Worm (Caenorhabditis elegans) whole organism, early embryonic: ENCODE results near the gene Y55F3BR.6.

Source experiments
- B0310.2 ChIP-seq: sonication (generic microtip); optimal IDR thresholded peaks from 2 replicates; lab custom pipeline; 2016; ENCODE audit warnings: mild to moderate bottlenecking, missing genetic modification characterization, missing compliant biosample characterization
- F13C5.2 ChIP-seq: sonication (generic microtip); optimal IDR thresholded peaks from 2 replicates; lab custom pipeline; 2017; ENCODE audit warnings: mild to moderate bottlenecking, missing genetic modification characterization, inconsistent platforms, missing compliant biosample characterization
- aly-1 ChIP-seq: sonication (generic microtip); optimal IDR thresholded peaks from 2 replicates; lab custom pipeline; 2016; ENCODE audit warnings: missing genetic modification characterization, missing compliant biosample characterization
- ama-1 ChIP-seq: fragments of 150-350 bp; optimal IDR thresholded peaks from 2 replicates; lab custom pipeline; 2014
- ceh-13 ChIP-seq: fragments of 200-800 bp; sonication (Bioruptor generic); optimal IDR thresholded peaks from 2 replicates; lab custom pipeline; 2018; ENCODE audit warnings: mild to moderate bottlenecking, missing genetic modification characterization, missing compliant biosample characterization
- ceh-36 ChIP-seq: sonication (generic microtip); optimal IDR thresholded peaks from 2 replicates; lab custom pipeline; 2016; ENCODE audit warnings: missing genetic modification characterization, inconsistent platforms, missing compliant biosample characterization
- ets-7 ChIP-seq: sonication (generic microtip); optimal IDR thresholded peaks from 2 replicates; lab custom pipeline; 2016; ENCODE audit warnings: missing genotype, missing genetic modification characterization, missing compliant biosample characterization
- flt-1 ChIP-seq: fragments of 200-800 bp; sonication (Bioruptor generic); IDR thresholded peaks from 2 replicates; pipeline ENCODE4 v1.3.6; 2022; ENCODE audit warnings: missing genetic modification characterization, missing compliant biosample characterization
- hmbx-1 ChIP-seq: sonication (generic microtip); optimal IDR thresholded peaks from 2 replicates; lab custom pipeline; 2016; ENCODE audit warnings: mild to moderate bottlenecking, missing genetic modification characterization, missing compliant biosample characterization
- hmg-4 ChIP-seq: fragments of 200-800 bp; sonication (Bioruptor generic); optimal IDR thresholded peaks from 2 replicates; lab custom pipeline; 2018; ENCODE audit warnings: mild to moderate bottlenecking, missing genetic modification characterization, missing compliant biosample characterization
- hnd-1 ChIP-seq: sonication (generic microtip); optimal IDR thresholded peaks from 2 replicates; lab custom pipeline; 2016; ENCODE audit warnings: missing genetic modification characterization, missing compliant biosample characterization
- pes-1 ChIP-seq: fragments of 200-800 bp; sonication (Bioruptor generic); IDR thresholded peaks from 2 replicates; pipeline ENCODE4 v1.3.6; 2022; ENCODE audit warnings: missing genetic modification reagents, missing genetic modification characterization, missing compliant biosample characterization
- scrt-1 ChIP-seq: fragments of 200-800 bp; sonication (Bioruptor generic); IDR thresholded peaks from 2 replicates; pipeline ENCODE4 v1.3.6; 2022; ENCODE audit warnings: missing genetic modification characterization, missing compliant biosample characterization
- sea-1 ChIP-seq: fragments of 200-800 bp; sonication (Bioruptor generic); conservative IDR thresholded peaks from 2 replicates; pipeline ENCODE4 v1.3.6; 2022; ENCODE audit warnings: missing genetic modification characterization, missing compliant biosample characterization
- tbx-11 ChIP-seq: fragments of 200-800 bp; sonication (Bioruptor generic); IDR thresholded peaks from 2 replicates; pipeline ENCODE4 v1.3.6; 2022; ENCODE audit warnings: missing genetic modification characterization, missing compliant biosample characterization
- tbx-37 ChIP-seq: fragments of 200-800 bp; sonication (Bioruptor generic); conservative IDR thresholded peaks from 2 replicates; pipeline ENCODE4 v1.3.6; 2022; ENCODE audit warnings: missing genetic modification reagents, missing genetic modification characterization, missing compliant biosample characterization
- tra-4 ChIP-seq: sonication (generic microtip); optimal IDR thresholded peaks from 2 replicates; lab custom pipeline; 2017; ENCODE audit warnings: missing genetic modification characterization, missing compliant biosample characterization

Gene Y55F3BR.6

DNA sequence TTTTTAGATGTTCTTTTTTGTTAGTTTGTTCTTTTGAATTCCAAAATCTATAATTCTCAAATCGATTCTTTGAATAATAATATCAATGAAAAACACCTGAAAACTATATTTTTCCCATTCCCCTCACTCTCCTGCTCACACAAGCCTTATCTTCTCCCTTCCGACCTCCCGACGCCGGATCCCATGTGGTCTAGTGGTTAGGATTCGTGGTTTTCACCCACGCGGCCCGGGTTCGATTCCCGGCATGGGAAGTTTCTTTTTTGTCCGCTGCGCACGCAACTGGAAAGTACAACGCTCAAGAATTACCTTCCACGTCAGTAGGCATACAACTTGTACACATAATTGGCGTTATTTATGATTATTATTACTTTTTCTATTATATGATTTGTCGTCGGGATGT is 704 bp upstream of the Y55F3BR.6 start:
- TF ChIP-seq hnd-1 (tag; lab: Kevin White, UChicago) (peak; percentile 51), flt-1 (GFP tag; lab: Robert Waterston, UW) (peak; percentile 62), tbx-37 (GFP tag; lab: Robert Waterston, UW) (peak; percentile 52; the same call in 1 of the 2 replicates), tra-4 (tag; lab: Kevin White, UChicago) (no peak), hmg-4 (peak; percentile 45), hmbx-1 (no peak), scrt-1 (GFP tag; lab: Robert Waterston, UW) (peak; percentile 76; the same call in 1 of the 2 replicates), ceh-13 (GFP tag; lab: Kevin White, UChicago) (peak; percentile 44), tbx-11 (peak; percentile 76), aly-1 (tag; lab: Kevin White, UChicago) (peak; percentile 41), ama-1 (lab: Kevin White, UChicago) (no peak), B0310.2 (tag; lab: Kevin White, UChicago) (peak; percentile 15), ceh-36 (tag; lab: Kevin White, UChicago) (peak; percentile 52), F13C5.2 (tag; lab: Kevin White, UChicago) (peak; percentile 70), sea-1 (peak; percentile 65; the same call in 1 of the 2 replicates), ets-7 (no peak), pes-1 (peak; percentile 75)

DNA sequence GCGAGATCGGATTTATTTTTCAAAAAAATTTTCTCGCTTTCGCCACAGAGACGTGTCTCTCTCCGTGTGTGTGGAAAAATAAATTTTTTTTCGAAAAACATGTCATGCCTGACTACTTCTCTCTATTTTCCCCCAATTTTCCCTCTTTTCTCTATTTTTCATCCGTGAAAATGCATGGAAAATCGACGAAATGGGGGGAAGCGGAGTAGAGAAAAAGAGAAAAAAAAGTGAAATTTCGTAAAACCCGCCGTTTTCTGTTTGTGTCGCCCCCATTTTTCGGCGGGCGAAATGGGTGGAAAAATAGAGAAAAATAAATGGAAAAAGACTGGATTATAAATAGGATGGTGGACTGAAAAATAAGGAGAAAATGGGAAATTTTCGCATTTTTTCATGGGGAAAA is 8.4 kb downstream of the Y55F3BR.6 start:
- TF ChIP-seq tbx-11 (no peak), ets-7 (no peak), tra-4 (tag; lab: Kevin White, UChicago) (no peak), ceh-13 (GFP tag; lab: Kevin White, UChicago) (no peak), tbx-37 (GFP tag; lab: Robert Waterston, UW) (no peak), hmg-4 (no peak)

ce11 chrIV:831796-832486 is 10.0 kb downstream of the Y55F3BR.6 start, which contains the start of the genes madf-1 and Y55F3BR.10:
madf-1 (minus strand) TSS chrIV:831896.
Y55F3BR.10 (plus strand) TSS chrIV:832436.
- TF ChIP-seq hmg-4: no peak
- no peak for TF ChIP-seq flt-1 (GFP tag; lab: Robert Waterston, UW)
- TF ChIP-seq ceh-36 (tag; lab: Kevin White, UChicago): no peak
- TF ChIP-seq sea-1: no peak
- no peak for TF ChIP-seq B0310.2 (tag; lab: Kevin White, UChicago)
- TF ChIP-seq tbx-11: no peak
- no peak for TF ChIP-seq aly-1 (tag; lab: Kevin White, UChicago)
- TF ChIP-seq tbx-37 (GFP tag; lab: Robert Waterston, UW): no peak

DNA sequence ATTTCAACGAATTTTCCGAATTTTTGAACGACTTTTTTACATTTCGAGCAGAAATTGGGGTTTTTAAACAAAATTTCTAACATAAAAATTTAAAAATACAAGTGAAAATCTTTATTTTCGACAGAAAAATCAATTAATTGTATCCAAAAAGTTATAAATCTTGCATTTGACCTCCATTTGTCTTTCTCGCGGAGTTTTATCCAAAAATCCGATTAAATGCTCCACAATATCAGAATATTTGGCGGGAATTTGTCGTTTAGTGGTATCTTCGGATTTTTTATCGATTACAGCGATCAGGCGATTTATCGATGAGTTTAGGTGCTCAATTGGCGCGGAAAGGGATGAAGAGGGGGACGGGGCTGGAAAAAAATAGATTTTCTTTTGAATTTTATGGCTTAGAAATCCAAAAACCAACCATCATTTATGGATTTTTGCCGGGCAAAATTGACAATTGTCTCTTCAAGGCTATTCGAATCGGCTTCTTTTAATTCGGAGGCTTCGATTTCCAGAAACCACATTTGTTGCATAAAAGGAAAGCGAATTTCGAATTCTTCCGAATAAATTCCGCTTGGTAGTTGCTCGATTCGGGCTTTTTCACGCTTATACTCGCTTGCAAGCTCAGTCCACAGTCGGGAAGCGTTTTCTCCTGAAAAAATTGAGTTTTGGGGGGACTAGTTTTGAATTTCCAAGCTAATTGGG is 11.5 kb downstream of the Y55F3BR.6 start:
- no peak for TF ChIP-seq ceh-36 (tag; lab: Kevin White, UChicago)
- TF ChIP-seq tra-4 (tag; lab: Kevin White, UChicago): no peak
- no peak for TF ChIP-seq ceh-13 (GFP tag; lab: Kevin White, UChicago)
- no peak for TF ChIP-seq ets-7
- TF ChIP-seq F13C5.2 (tag; lab: Kevin White, UChicago): no peak
- no peak for TF ChIP-seq sea-1
- TF ChIP-seq aly-1 (tag; lab: Kevin White, UChicago): no peak
- TF ChIP-seq tbx-37 (GFP tag; lab: Robert Waterston, UW): no peak
- no peak for TF ChIP-seq pes-1
- no peak for TF ChIP-seq hmg-4
- no peak for TF ChIP-seq flt-1 (GFP tag; lab: Robert Waterston, UW)
- no peak for TF ChIP-seq hmbx-1
- TF ChIP-seq hnd-1 (tag; lab: Kevin White, UChicago): no peak

DNA sequence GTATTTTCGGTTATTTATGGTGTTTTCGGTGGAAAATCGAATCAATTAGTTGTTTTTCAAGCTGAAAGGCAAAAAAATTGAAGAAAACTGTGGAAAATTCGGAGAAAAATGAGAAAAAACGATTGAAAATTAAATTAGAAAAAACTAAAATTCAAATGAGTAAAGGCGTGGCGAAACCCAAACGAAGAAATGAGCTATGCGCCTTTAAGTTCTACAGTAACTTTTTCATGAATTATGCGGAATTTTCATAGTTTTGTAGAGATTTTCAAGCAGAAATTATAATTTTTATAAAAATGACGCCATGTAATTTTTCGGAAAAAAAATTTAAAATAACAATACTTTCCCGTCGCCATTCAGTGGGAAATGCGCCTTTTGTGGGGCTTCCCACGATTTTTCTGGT is 12.2 kb downstream of the Y55F3BR.6 start:
- TF ChIP-seq hmg-4 (no peak), sea-1 (no peak), tbx-37 (GFP tag; lab: Robert Waterston, UW) (no peak), tbx-11 (no peak), hnd-1 (tag; lab: Kevin White, UChicago) (no peak), aly-1 (tag; lab: Kevin White, UChicago) (no peak), F13C5.2 (tag; lab: Kevin White, UChicago) (no peak)

- no peak for TF ChIP-seq sea-1
These were observed 12.8 kb downstream of the Y55F3BR.6 start for ce11 chrIV:829107-829506.

- TF ChIP-seq flt-1 (GFP tag; lab: Robert Waterston, UW): peak; percentile 41; the same call in 1 of the 2 replicates
- no peak for TF ChIP-seq hnd-1 (tag; lab: Kevin White, UChicago)
- TF ChIP-seq F13C5.2 (tag; lab: Kevin White, UChicago): peak; percentile 22
- TF ChIP-seq tra-4 (tag; lab: Kevin White, UChicago): no peak
- TF ChIP-seq hmbx-1: no peak
- no peak for TF ChIP-seq tbx-37 (GFP tag; lab: Robert Waterston, UW)
These were observed 13.5 kb downstream of the Y55F3BR.6 start for ce11 chrIV:828427-828826.

ce11 chrIV:826145-826544 is 15.8 kb downstream of the Y55F3BR.6 start:
- TF ChIP-seq ceh-36 (tag; lab: Kevin White, UChicago) (no peak), ets-7 (no peak), ama-1 (lab: Kevin White, UChicago) (no peak), hmbx-1 (no peak), tbx-37 (GFP tag; lab: Robert Waterston, UW) (no peak), pes-1 (no peak), hnd-1 (tag; lab: Kevin White, UChicago) (no peak), scrt-1 (GFP tag; lab: Robert Waterston, UW) (no peak), tbx-11 (no peak), flt-1 (GFP tag; lab: Robert Waterston, UW) (no peak)
